Fruit fly (Drosophila melanogaster) whole organism, embryonic: ENCODE data around the gene lwr.

Experiments
- Abd-B ChIP-seq: fragments of 200-800 bp; sonication (Bioruptor generic); optimal IDR thresholded peaks from 2 replicates; lab custom pipeline; 2018; ENCODE audit warnings: missing biosample characterization, mild to moderate bottlenecking, missing genetic modification characterization, moderate library complexity
- Ada2b ChIP-seq: fragments of 200-800 bp; sonication (Bioruptor generic); IDR thresholded peaks from 2 replicates; pipeline ENCODE4 v1.3.6; 2022; ENCODE audit warnings: missing biosample characterization, missing genetic modification characterization
- C15 ChIP-seq: fragments of 200-800 bp; sonication (Bioruptor generic); IDR thresholded peaks from 3 replicates; pipeline ENCODE4 v1.3.6; 2022; ENCODE audit warnings: missing biosample characterization, missing genetic modification characterization
- CG10321 ChIP-seq: fragments of 200-800 bp; sonication (Bioruptor generic); IDR thresholded peaks from 2 replicates; pipeline ENCODE4 v1.3.6; 2022; ENCODE audit warnings: missing biosample characterization, missing genetic modification characterization
- CG10959 ChIP-seq: fragments of 200-800 bp; sonication (Bioruptor generic); IDR thresholded peaks from 2 replicates; pipeline ENCODE4 v1.3.6; 2022; ENCODE audit warnings: missing biosample characterization, missing genetic modification characterization
- CG13424 ChIP-seq: fragments of 200-800 bp; sonication (Bioruptor generic); optimal IDR thresholded peaks from 2 replicates; lab custom pipeline; 2019; ENCODE audit warnings: missing biosample characterization, mild to moderate bottlenecking, missing genetic modification characterization, moderate library complexity
- CG13624 ChIP-seq: fragments of 200-800 bp; sonication (Bioruptor generic); optimal IDR thresholded peaks from 2 replicates; lab custom pipeline; 2016; ENCODE audit warnings: missing biosample characterization, missing genetic modification characterization
- CG14050 ChIP-seq: fragments of 200-800 bp; sonication (Bioruptor generic); IDR thresholded peaks from 3 replicates; pipeline ENCODE4 v1.3.6; 2022; ENCODE audit warnings: missing biosample characterization, missing genetic modification characterization
- CG14965 ChIP-seq: fragments of 200-800 bp; sonication (Bioruptor generic); optimal IDR thresholded peaks from 2 replicates; lab custom pipeline; 2016; ENCODE audit warnings: missing biosample characterization, missing genetic modification characterization, borderline replicate concordance
- CG15514 ChIP-seq: fragments of 200-800 bp; sonication (Bioruptor generic); optimal IDR thresholded peaks from 3 replicates; lab custom pipeline; 2017; ENCODE audit warnings: missing biosample characterization, missing genetic modification characterization, mild to moderate bottlenecking, moderate library complexity, missing genetic modification reagents
- CG1832 ChIP-seq: fragments of 200-800 bp; sonication (Bioruptor generic); optimal IDR thresholded peaks from 2 replicates; lab custom pipeline; 2017; ENCODE audit warnings: missing biosample characterization, mild to moderate bottlenecking, missing genetic modification characterization, inconsistent platforms
- CG18599 ChIP-seq: fragments of 200-800 bp; sonication (Bioruptor generic); optimal IDR thresholded peaks from 3 replicates; lab custom pipeline; 2017; ENCODE audit warnings: missing biosample characterization, missing genetic modification characterization, mild to moderate bottlenecking, moderate library complexity, missing genetic modification reagents
- CG32532 ChIP-seq: fragments of 200-800 bp; sonication (Bioruptor generic); IDR thresholded peaks from 2 replicates; pipeline ENCODE4 v1.3.6; 2022; ENCODE audit warnings: missing biosample characterization, missing genetic modification characterization
- CG3281 ChIP-seq: fragments of 200-800 bp; sonication (Bioruptor generic); optimal IDR thresholded peaks from 3 replicates; lab custom pipeline; 2017; ENCODE audit warnings: missing biosample characterization, mild to moderate bottlenecking, missing genetic modification characterization
- CG3726 ChIP-seq: fragments of 200-800 bp; sonication (Bioruptor generic); IDR thresholded peaks from 3 replicates; pipeline ENCODE4, ENCODE4 v1.3.6; 2022; ENCODE audit warnings: missing biosample characterization, missing genetic modification characterization
- CG4617 ChIP-seq: fragments of 200-800 bp; sonication (Bioruptor generic); optimal IDR thresholded peaks from 3 replicates; lab custom pipeline; 2016; ENCODE audit warnings: missing biosample characterization, missing genetic modification characterization, borderline replicate concordance
- CG4854 ChIP-seq: fragments of 200-800 bp; sonication (Bioruptor generic); optimal IDR thresholded peaks from 2 replicates; lab custom pipeline; 2016; ENCODE audit warnings: missing biosample characterization, missing genetic modification characterization, inconsistent platforms
- CG6683 ChIP-seq: fragments of 200-800 bp; sonication (Bioruptor generic); optimal IDR thresholded peaks from 2 replicates; lab custom pipeline; 2017; ENCODE audit warnings: missing biosample characterization, mild to moderate bottlenecking, missing genetic modification characterization, missing genetic modification reagents
- Elba2 ChIP-seq: fragments of 200-800 bp; sonication (Bioruptor generic); optimal IDR thresholded peaks from 3 replicates; lab custom pipeline; 2016; ENCODE audit warnings: missing biosample characterization, missing genetic modification characterization
- Fer2 ChIP-seq: fragments of 200-800 bp; sonication (Bioruptor generic); optimal IDR thresholded peaks from 2 replicates; lab custom pipeline; 2018; ENCODE audit warnings: missing biosample characterization, mild to moderate bottlenecking, missing genetic modification characterization, moderate library complexity
- Hand ChIP-seq: fragments of 200-800 bp; sonication (Bioruptor generic); optimal IDR thresholded peaks from 2 replicates; lab custom pipeline; 2017; ENCODE audit warnings: mild to moderate bottlenecking, missing biosample characterization, missing genetic modification reagents, missing genetic modification characterization
- Hr78 ChIP-seq, 2 experiments: fragments of 200-800 bp in 1 of 2; fragments of >200 bp in 1 of 2; sonication (Bioruptor generic) in 1 of 2; optimal IDR thresholded peaks; 2 replicates each; lab custom pipeline; 2017 to 2019; ENCODE audit warnings: missing biosample characterization in 2 of 2, missing genetic modification characterization in 2 of 2, mild to moderate bottlenecking in 1 of 2, moderate library complexity in 1 of 2
- Oaz ChIP-seq: fragments of 200-800 bp; sonication (Bioruptor generic); IDR thresholded peaks from 2 replicates; pipeline ENCODE4 v1.3.6; 2022; ENCODE audit warnings: missing biosample characterization, missing genetic modification characterization
- Opbp ChIP-seq: fragments of 200-800 bp; sonication (Bioruptor generic); IDR thresholded peaks from 3 replicates; pipeline ENCODE4 v1.3.6; 2022; ENCODE audit warnings: missing biosample characterization, missing genetic modification characterization; ENCODE audit not compliant: partially characterized antibody
- PHDP ChIP-seq: fragments of 200-800 bp; sonication (Bioruptor generic); optimal IDR thresholded peaks from 3 replicates; lab custom pipeline; 2018; ENCODE audit warnings: missing biosample characterization, mild to moderate bottlenecking, missing genetic modification characterization, moderate library complexity
- ac ChIP-seq: fragments of 200-800 bp; sonication (Bioruptor generic); optimal IDR thresholded peaks from 3 replicates; lab custom pipeline; 2017; ENCODE audit warnings: missing biosample characterization, mild to moderate bottlenecking, missing genetic modification characterization
- bbx ChIP-seq: fragments of 200-800 bp; sonication (Bioruptor generic); IDR thresholded peaks from 2 replicates; pipeline ENCODE4 v1.3.6; 2022; ENCODE audit warnings: missing biosample characterization, missing genetic modification characterization; ENCODE audit not compliant: partially characterized antibody
- cad ChIP-seq: fragments of >200 bp; optimal IDR thresholded peaks from 2 replicates; lab custom pipeline; 2017; ENCODE audit warnings: missing biosample characterization, missing genetic modification characterization
- caup ChIP-seq: fragments of 200-800 bp; sonication (Bioruptor generic); optimal IDR thresholded peaks from 3 replicates; lab custom pipeline; 2017; ENCODE audit warnings: missing biosample characterization, mild to moderate bottlenecking, missing genetic modification characterization, moderate library complexity; ENCODE audit not compliant: severe bottlenecking
- chinmo ChIP-seq: fragments of 200-800 bp; sonication (Bioruptor generic); IDR thresholded peaks from 4 replicates; pipeline ENCODE4 v1.3.6; 2022; ENCODE audit warnings: missing biosample characterization, missing genetic modification characterization; ENCODE audit not compliant: partially characterized antibody
- chm ChIP-seq: fragments of 200-800 bp; sonication (Bioruptor generic); IDR thresholded peaks from 2 replicates; pipeline ENCODE4 v1.3.6; 2022; ENCODE audit warnings: missing biosample characterization, missing genetic modification characterization
- chn ChIP-seq: fragments of 200-800 bp; sonication (Bioruptor generic); optimal IDR thresholded peaks from 2 replicates; lab custom pipeline; 2016; ENCODE audit warnings: missing biosample characterization, missing genetic modification characterization
- crp ChIP-seq, 2 experiments: fragments of 200-800 bp; sonication (Bioruptor generic); optimal IDR thresholded peaks; 2 replicates in 1 of 2; 3 replicates in 1 of 2; lab custom pipeline; 2017; ENCODE audit warnings: missing biosample characterization in 2 of 2, missing genetic modification characterization in 2 of 2, mild to moderate bottlenecking in 1 of 2, moderate library complexity in 1 of 2
- grn ChIP-seq: fragments of 200-800 bp; sonication (Bioruptor generic); optimal IDR thresholded peaks from 3 replicates; lab custom pipeline; 2017; ENCODE audit warnings: missing biosample characterization, missing genetic modification characterization
- hb ChIP-seq: fragments of 200-800 bp; sonication (Bioruptor generic); IDR thresholded peaks from 3 replicates; pipeline ENCODE4 v1.3.6; 2022; ENCODE audit warnings: missing biosample characterization, missing genetic modification characterization; ENCODE audit not compliant: partially characterized antibody
- jigr1 ChIP-seq: fragments of 200-800 bp; sonication (Bioruptor generic); IDR thresholded peaks from 3 replicates; pipeline ENCODE4 v1.3.6; 2022; ENCODE audit warnings: missing biosample characterization, missing genetic modification characterization
- jing ChIP-seq: fragments of 200-800 bp; sonication (Bioruptor generic); optimal IDR thresholded peaks from 2 replicates; lab custom pipeline; 2018; ENCODE audit warnings: missing biosample characterization, mild to moderate bottlenecking, missing genetic modification characterization
- ken ChIP-seq: fragments of 200-800 bp; sonication (Bioruptor generic); IDR thresholded peaks from 3 replicates; pipeline ENCODE4 v1.3.6; 2022; ENCODE audit warnings: missing biosample characterization, missing genetic modification characterization
- klu ChIP-seq: fragments of 200-800 bp; sonication (Bioruptor generic); IDR thresholded peaks from 2 replicates; pipeline ENCODE4 v1.3.6; 2022; ENCODE audit warnings: missing biosample characterization, missing genetic modification characterization
- luna ChIP-seq: fragments of 200-800 bp; sonication (Bioruptor generic); optimal IDR thresholded peaks from 2 replicates; lab custom pipeline; 2016; ENCODE audit warnings: missing biosample characterization, missing genetic modification characterization
- oc ChIP-seq: fragments of 200-800 bp; sonication (Bioruptor generic); optimal IDR thresholded peaks from 2 replicates; lab custom pipeline; 2018; ENCODE audit warnings: missing biosample characterization, mild to moderate bottlenecking, missing genetic modification characterization, moderate library complexity
- odd ChIP-seq: fragments of 200-800 bp; sonication (Bioruptor generic); optimal IDR thresholded peaks from 2 replicates; lab custom pipeline; 2017; ENCODE audit warnings: missing biosample characterization, mild to moderate bottlenecking, missing genetic modification characterization
- phol ChIP-seq: fragments of 200-800 bp; sonication (Bioruptor generic); optimal IDR thresholded peaks from 3 replicates; lab custom pipeline; 2018; ENCODE audit warnings: missing biosample characterization, mild to moderate bottlenecking, missing genetic modification characterization, moderate library complexity
- scrt ChIP-seq: fragments of 200-800 bp; sonication (Bioruptor generic); optimal IDR thresholded peaks from 2 replicates; lab custom pipeline; 2018; ENCODE audit warnings: missing biosample characterization, mild to moderate bottlenecking, missing genetic modification characterization, moderate library complexity
- slou ChIP-seq: fragments of 200-800 bp; sonication (Bioruptor generic); optimal IDR thresholded peaks from 3 replicates; lab custom pipeline; 2016; ENCODE audit warnings: missing biosample characterization, missing genetic modification characterization
- sob ChIP-seq: fragments of 200-800 bp; sonication (Bioruptor generic); IDR thresholded peaks from 2 replicates; pipeline ENCODE4 v1.3.6; 2022; ENCODE audit warnings: missing biosample characterization, missing genetic modification characterization
- sqz ChIP-seq: fragments of 200-800 bp; sonication (Bioruptor generic); optimal IDR thresholded peaks from 3 replicates; lab custom pipeline; 2018; ENCODE audit warnings: missing biosample characterization, mild to moderate bottlenecking, missing genetic modification characterization
- tap ChIP-seq: fragments of 200-800 bp; optimal IDR thresholded peaks from 3 replicates; lab custom pipeline; 2019; ENCODE audit warnings: missing biosample characterization, mild to moderate bottlenecking, missing genetic modification characterization, moderate library complexity
- ttk ChIP-seq: fragments of 200-800 bp; sonication (Bioruptor generic); IDR thresholded peaks from 2 replicates; pipeline ENCODE4 v2.1.2; 2022; ENCODE audit warnings: missing biosample characterization, missing genetic modification characterization
- yki ChIP-seq: fragments of >200 bp; optimal IDR thresholded peaks from 3 replicates; lab custom pipeline; 2018

lwr gene

DNA sequence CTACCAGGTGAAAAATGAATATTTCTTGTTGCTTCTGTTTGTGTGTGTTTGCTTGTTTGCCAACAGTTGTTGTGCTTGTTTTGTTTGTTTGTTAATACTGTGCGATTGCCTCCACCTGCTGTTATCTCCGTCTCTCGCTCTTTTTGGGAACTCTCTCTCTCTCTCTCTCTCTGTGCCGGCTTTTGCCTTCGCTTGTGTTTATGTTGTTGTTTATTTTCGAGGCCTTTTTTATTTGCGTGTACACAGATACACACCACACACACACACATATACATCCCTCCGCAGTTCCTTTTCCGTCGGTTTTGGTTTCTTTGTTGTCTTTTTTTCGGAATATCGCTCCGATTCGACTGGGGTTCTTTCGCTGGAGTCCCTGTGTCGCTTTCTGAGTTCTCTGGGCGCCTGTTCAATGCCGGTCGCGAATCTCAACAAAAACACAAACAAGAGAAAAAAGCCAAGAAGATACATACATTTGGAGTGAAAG, 31.8 kb downstream of the lwr start (continued):
- TF ChIP-seq Oaz (GFP tag; lab: Robert Waterston, UW) (no peak), CG13424 (tag; lab: Kevin White, UChicago) (peak; percentile 48), ac (peak; percentile 97), jigr1 (GFP tag; lab: Robert Waterston, UW) (no peak), Abd-B (no peak), chm (peak; percentile 81; the same call in 1 of the 2 replicates), oc (tag; lab: Kevin White, UChicago) (peak; percentile 50), odd (GFP tag; lab: Kevin White, UChicago) (peak; percentile 84), jing (GFP tag; lab: Kevin White, UChicago) (peak; percentile 14), CG3281 (GFP tag; lab: Kevin White, UChicago) (peak; percentile 43), bbx (GFP tag; lab: Robert Waterston, UW) (no peak), tap (peak; percentile 17), Hand (GFP tag; lab: Kevin White, UChicago) (peak; percentile 34), CG6683 (peak; percentile 28), chn (GFP tag; lab: Kevin White, UChicago) (no peak), CG18599 (GFP tag; lab: Kevin White, UChicago) (peak; percentile 69), CG4617 (GFP tag; lab: Kevin White, UChicago) (peak; percentile 1), sob (GFP tag; lab: Robert Waterston, UW) (peak; percentile 50), CG14965 (GFP tag; lab: Kevin White, UChicago) (peak; percentile 62), C15 (no peak), luna (no peak), CG3726 (GFP tag; lab: Robert Waterston, UW) (no peak), CG15514 (GFP tag; lab: Kevin White, UChicago) (peak; percentile 0), phol (tag; lab: Kevin White, UChicago) (peak; percentile 16), CG1832 (peak; percentile 52), Hr78 (GFP tag; optimal IDR thresholded peaks at IDR 0.05; lab: Kevin White, UChicago) (no peak), klu (GFP tag; lab: Robert Waterston, UW) (no peak), caup (GFP tag; lab: Kevin White, UChicago) (peak; percentile 73), ttk (GFP tag; lab: Robert Waterston, UW) (no peak), Opbp (no peak), CG10959 (GFP tag; lab: Robert Waterston, UW) (peak; percentile 21; the same call in 1 of the 2 replicates), scrt (GFP tag; lab: Kevin White, UChicago) (peak; percentile 76), sqz (GFP tag; lab: Kevin White, UChicago) (peak; percentile 82), CG13624 (peak; percentile 27), Ada2b (GFP tag; lab: Robert Waterston, UW) (no peak), Fer2 (tag; lab: Kevin White, UChicago) (no peak), crp (GFP tag; optimal IDR thresholded peaks at IDR 0.05; lab: Kevin White, UChicago) (peak in 1 of 2 experiments; percentile 29), CG14050 (no peak), cad (no peak), ken (no peak), grn (GFP tag; lab: Kevin White, UChicago) (peak; percentile 68), CG4854 (GFP tag; lab: Kevin White, UChicago) (peak; percentile 62), Elba2 (GFP tag; lab: Kevin White, UChicago) (peak; percentile 4), CG32532 (GFP tag; lab: Robert Waterston, UW) (no peak), chinmo (0 out of 4 replicates have a peak, but pooled peaks have one; percentile 62), slou (GFP tag; lab: Kevin White, UChicago) (peak; percentile 23), PHDP (peak; percentile 66), hb (GFP tag; lab: Robert Waterston, UW) (no peak), CG10321 (GFP tag; lab: Robert Waterston, UW) (peak; percentile 43; the same call in 1 of the 2 replicates), yki (no peak)
